Fruit fly (Drosophila melanogaster) whole organism, embryonic: Measurements from ENCODE around the gene CG13671.

Source experiments
- Abd-B ChIP-seq: fragments of 200-800 bp; sonication (Bioruptor generic); optimal IDR thresholded peaks from 2 replicates; lab custom pipeline; 2018; ENCODE audit warnings: missing biosample characterization, mild to moderate bottlenecking, missing genetic modification characterization, moderate library complexity
- Adf1 ChIP-seq: fragments of 200-800 bp; sonication (Bioruptor generic); IDR thresholded peaks from 2 replicates; pipeline ENCODE4 v1.3.6; 2022; ENCODE audit warnings: missing biosample characterization, missing genetic modification characterization
- Atf6 ChIP-seq: fragments of 200-800 bp; sonication (Bioruptor generic); IDR thresholded peaks from 2 replicates; pipeline ENCODE4 v1.3.6; 2022; ENCODE audit warnings: missing biosample characterization, missing genetic modification characterization
- Blimp-1 ChIP-seq: fragments of 200-800 bp; sonication (Bioruptor generic); optimal IDR thresholded peaks from 3 replicates; lab custom pipeline; 2018; ENCODE audit warnings: missing biosample characterization, missing genetic modification characterization, mild to moderate bottlenecking, moderate library complexity, missing genetic modification reagents
- CG10209 ChIP-seq: fragments of 200-800 bp; sonication (Bioruptor generic); optimal IDR thresholded peaks from 3 replicates; lab custom pipeline; 2017; ENCODE audit warnings: missing biosample characterization, mild to moderate bottlenecking, missing genetic modification characterization, missing genetic modification reagents
- CG10274 ChIP-seq: fragments of 200-800 bp; sonication (Bioruptor generic); optimal IDR thresholded peaks from 3 replicates; lab custom pipeline; 2017; ENCODE audit warnings: missing biosample characterization, mild to moderate bottlenecking, missing genetic modification characterization
- CG10366 ChIP-seq: fragments of 200-800 bp; sonication (Bioruptor generic); IDR thresholded peaks from 2 replicates; pipeline ENCODE4 v1.3.6; 2022; ENCODE audit warnings: missing biosample characterization, missing genetic modification characterization
- CG10959 ChIP-seq: fragments of 200-800 bp; sonication (Bioruptor generic); IDR thresholded peaks from 2 replicates; pipeline ENCODE4 v1.3.6; 2022; ENCODE audit warnings: missing biosample characterization, missing genetic modification characterization
- CG12236 ChIP-seq: fragments of 200-800 bp; sonication (Bioruptor generic); optimal IDR thresholded peaks from 2 replicates; lab custom pipeline; 2016; ENCODE audit warnings: missing biosample characterization, missing genetic modification characterization
- CG13287 ChIP-seq: fragments of 200-800 bp; sonication (Bioruptor generic); IDR thresholded peaks from 2 replicates; pipeline ENCODE4 v1.3.6; 2022; ENCODE audit warnings: missing biosample characterization, missing genetic modification characterization; ENCODE audit not compliant: partially characterized antibody
- CG14710 ChIP-seq: fragments of 200-800 bp; sonication (Bioruptor generic); optimal IDR thresholded peaks from 3 replicates; lab custom pipeline; 2019; ENCODE audit warnings: missing biosample characterization, mild to moderate bottlenecking, missing genetic modification characterization, moderate library complexity
- CG17328 ChIP-seq: fragments of 200-800 bp; sonication (Bioruptor generic); IDR thresholded peaks from 2 replicates; pipeline ENCODE4 v1.3.6; 2022; ENCODE audit warnings: missing biosample characterization, missing genetic modification characterization
- CG17802 ChIP-seq: fragments of 200-800 bp; sonication (Bioruptor generic); optimal IDR thresholded peaks from 2 replicates; lab custom pipeline; 2018; ENCODE audit warnings: missing biosample characterization, mild to moderate bottlenecking, missing genetic modification characterization, moderate library complexity
- CG17829 ChIP-seq: fragments of 200-800 bp; optimal IDR thresholded peaks from 2 replicates; lab custom pipeline; 2019; ENCODE audit warnings: missing biosample characterization, mild to moderate bottlenecking, missing genetic modification characterization, moderate library complexity
- CG1832 ChIP-seq: fragments of 200-800 bp; sonication (Bioruptor generic); optimal IDR thresholded peaks from 2 replicates; lab custom pipeline; 2017; ENCODE audit warnings: missing biosample characterization, mild to moderate bottlenecking, missing genetic modification characterization, inconsistent platforms
- CG18599 ChIP-seq: fragments of 200-800 bp; sonication (Bioruptor generic); optimal IDR thresholded peaks from 3 replicates; lab custom pipeline; 2017; ENCODE audit warnings: missing biosample characterization, missing genetic modification characterization, mild to moderate bottlenecking, moderate library complexity, missing genetic modification reagents
- CG2712 ChIP-seq: fragments of 200-800 bp; optimal IDR thresholded peaks from 3 replicates; lab custom pipeline; 2019; ENCODE audit warnings: missing biosample characterization, mild to moderate bottlenecking, missing genetic modification characterization, moderate library complexity
- CG3847 ChIP-seq: fragments of 200-800 bp; sonication (Bioruptor generic); IDR thresholded peaks from 2 replicates; pipeline ENCODE4 v1.3.6; 2022; ENCODE audit warnings: missing biosample characterization, missing genetic modification characterization
- CG7963 ChIP-seq: fragments of 200-800 bp; sonication (Bioruptor generic); IDR thresholded peaks from 3 replicates; pipeline ENCODE4 v1.3.6; 2022; ENCODE audit warnings: missing biosample characterization, missing genetic modification characterization; ENCODE audit not compliant: partially characterized antibody
- Camta ChIP-seq: fragments of 200-800 bp; sonication (Bioruptor generic); optimal IDR thresholded peaks from 2 replicates; lab custom pipeline; 2016; ENCODE audit warnings: missing biosample characterization, missing genetic modification characterization
- Max ChIP-seq: fragments of 200-800 bp; sonication (Bioruptor generic); optimal IDR thresholded peaks from 2 replicates; lab custom pipeline; 2016; ENCODE audit warnings: missing biosample characterization, mild to moderate bottlenecking, missing genetic modification characterization
- Scr ChIP-seq: fragments of 200-800 bp; sonication (Bioruptor generic); IDR thresholded peaks from 2 replicates; pipeline ENCODE4 v1.3.6; 2022; ENCODE audit warnings: missing biosample characterization, missing genetic modification characterization; ENCODE audit not compliant: partially characterized antibody
- Ssrp ChIP-seq: fragments of 200-800 bp; sonication (Bioruptor generic); optimal IDR thresholded peaks from 2 replicates; lab custom pipeline; 2018; ENCODE audit warnings: missing biosample characterization, mild to moderate bottlenecking, missing genetic modification characterization, moderate library complexity
- Tbp ChIP-seq: fragments of >200 bp; optimal IDR thresholded peaks from 2 replicates; lab custom pipeline; 2018; ENCODE audit warnings: missing biosample characterization, missing genetic modification characterization
- cas ChIP-seq: fragments of 200-800 bp; sonication (Bioruptor generic); IDR thresholded peaks from 2 replicates; pipeline ENCODE4 v1.3.6; 2022; ENCODE audit warnings: missing biosample characterization, missing genetic modification characterization
- cg ChIP-seq: fragments of 200-800 bp; sonication (Bioruptor generic); optimal IDR thresholded peaks from 3 replicates; lab custom pipeline; 2019; ENCODE audit warnings: missing biosample characterization, mild to moderate bottlenecking, missing genetic modification characterization, moderate library complexity
- chm ChIP-seq: fragments of 200-800 bp; sonication (Bioruptor generic); IDR thresholded peaks from 2 replicates; pipeline ENCODE4 v1.3.6; 2022; ENCODE audit warnings: missing biosample characterization, missing genetic modification characterization
- ci ChIP-seq: fragments of 200-800 bp; sonication (Bioruptor generic); IDR thresholded peaks from 3 replicates; pipeline ENCODE4 v1.3.6; 2022; ENCODE audit warnings: missing biosample characterization, missing genetic modification characterization
- crp ChIP-seq, 2 experiments: fragments of 200-800 bp; sonication (Bioruptor generic); optimal IDR thresholded peaks; 2 replicates in 1 of 2; 3 replicates in 1 of 2; lab custom pipeline; 2017; ENCODE audit warnings: missing biosample characterization in 2 of 2, missing genetic modification characterization in 2 of 2, mild to moderate bottlenecking in 1 of 2, moderate library complexity in 1 of 2
- eyg ChIP-seq: fragments of 200-800 bp; sonication (Bioruptor generic); optimal IDR thresholded peaks from 3 replicates; lab custom pipeline; 2016; ENCODE audit warnings: missing biosample characterization, missing genetic modification characterization
- gce ChIP-seq: fragments of 200-800 bp; sonication (Bioruptor generic); IDR thresholded peaks from 3 replicates; pipeline ENCODE4 v1.3.6; 2022; ENCODE audit warnings: missing biosample characterization, missing genetic modification characterization
- gro ChIP-seq: fragments of 200-800 bp; sonication (Bioruptor generic); optimal IDR thresholded peaks from 2 replicates; lab custom pipeline; 2016; ENCODE audit warnings: missing biosample characterization, missing genetic modification characterization
- insv ChIP-seq, 2 experiments: fragments of 200-800 bp; sonication (Bioruptor generic); optimal IDR thresholded peaks; 3 replicates each; lab custom pipeline; 2016 to 2018; ENCODE audit warnings: missing biosample characterization in 2 of 2, missing genetic modification characterization in 2 of 2
- kah ChIP-seq: fragments of 200-800 bp; sonication (Bioruptor generic); optimal IDR thresholded peaks from 2 replicates; lab custom pipeline; 2018; ENCODE audit warnings: missing biosample characterization, mild to moderate bottlenecking, missing genetic modification characterization
- kay ChIP-seq: fragments of 200-800 bp; sonication (Bioruptor generic); optimal IDR thresholded peaks from 2 replicates; lab custom pipeline; 2016; ENCODE audit warnings: missing biosample characterization, missing genetic modification characterization
- nom ChIP-seq: fragments of 200-800 bp; sonication (Bioruptor generic); optimal IDR thresholded peaks from 2 replicates; lab custom pipeline; 2017; ENCODE audit warnings: missing biosample characterization, missing genetic modification characterization, mild to moderate bottlenecking, moderate library complexity, missing genetic modification reagents
- pb ChIP-seq: fragments of 200-800 bp; sonication (Bioruptor generic); optimal IDR thresholded peaks from 3 replicates; lab custom pipeline; 2016; ENCODE audit warnings: missing biosample characterization, missing genetic modification characterization
- pum ChIP-seq: fragments of 200-800 bp; sonication (Bioruptor generic); optimal IDR thresholded peaks from 2 replicates; lab custom pipeline; 2016; ENCODE audit warnings: missing biosample characterization, missing genetic modification characterization
- pzg ChIP-seq: fragments of 200-800 bp; sonication (Bioruptor generic); optimal IDR thresholded peaks from 3 replicates; lab custom pipeline; 2018; ENCODE audit warnings: missing biosample characterization, mild to moderate bottlenecking, missing genetic modification characterization, moderate library complexity
- repo ChIP-seq: fragments of 200-800 bp; sonication (Bioruptor generic); optimal IDR thresholded peaks from 2 replicates; lab custom pipeline; 2016; ENCODE audit warnings: missing biosample characterization, missing genetic modification characterization
- sug ChIP-seq: fragments of 200-800 bp; optimal IDR thresholded peaks from 2 replicates; lab custom pipeline; 2019; ENCODE audit warnings: missing biosample characterization, mild to moderate bottlenecking, missing genetic modification characterization, moderate library complexity
- tap ChIP-seq: fragments of 200-800 bp; optimal IDR thresholded peaks from 3 replicates; lab custom pipeline; 2019; ENCODE audit warnings: missing biosample characterization, mild to moderate bottlenecking, missing genetic modification characterization, moderate library complexity
- tgo ChIP-seq: fragments of 200-800 bp; sonication (Bioruptor generic); IDR thresholded peaks from 3 replicates; pipeline ENCODE4 v1.3.6; 2022; ENCODE audit warnings: missing biosample characterization, missing genetic modification characterization
- tio ChIP-seq: fragments of 200-800 bp; sonication (Bioruptor generic); optimal IDR thresholded peaks from 2 replicates; lab custom pipeline; 2017; ENCODE audit warnings: missing biosample characterization, missing genetic modification characterization, inconsistent platforms
- toy ChIP-seq: fragments of 200-800 bp; sonication (Bioruptor generic); IDR thresholded peaks from 2 replicates; pipeline ENCODE4 v1.3.6; 2022; ENCODE audit warnings: missing biosample characterization, missing genetic modification characterization
- ttk ChIP-seq: fragments of 200-800 bp; sonication (Bioruptor generic); IDR thresholded peaks from 2 replicates; pipeline ENCODE4 v2.1.2; 2022; ENCODE audit warnings: missing biosample characterization, missing genetic modification characterization

The CG13671 gene

DNA sequence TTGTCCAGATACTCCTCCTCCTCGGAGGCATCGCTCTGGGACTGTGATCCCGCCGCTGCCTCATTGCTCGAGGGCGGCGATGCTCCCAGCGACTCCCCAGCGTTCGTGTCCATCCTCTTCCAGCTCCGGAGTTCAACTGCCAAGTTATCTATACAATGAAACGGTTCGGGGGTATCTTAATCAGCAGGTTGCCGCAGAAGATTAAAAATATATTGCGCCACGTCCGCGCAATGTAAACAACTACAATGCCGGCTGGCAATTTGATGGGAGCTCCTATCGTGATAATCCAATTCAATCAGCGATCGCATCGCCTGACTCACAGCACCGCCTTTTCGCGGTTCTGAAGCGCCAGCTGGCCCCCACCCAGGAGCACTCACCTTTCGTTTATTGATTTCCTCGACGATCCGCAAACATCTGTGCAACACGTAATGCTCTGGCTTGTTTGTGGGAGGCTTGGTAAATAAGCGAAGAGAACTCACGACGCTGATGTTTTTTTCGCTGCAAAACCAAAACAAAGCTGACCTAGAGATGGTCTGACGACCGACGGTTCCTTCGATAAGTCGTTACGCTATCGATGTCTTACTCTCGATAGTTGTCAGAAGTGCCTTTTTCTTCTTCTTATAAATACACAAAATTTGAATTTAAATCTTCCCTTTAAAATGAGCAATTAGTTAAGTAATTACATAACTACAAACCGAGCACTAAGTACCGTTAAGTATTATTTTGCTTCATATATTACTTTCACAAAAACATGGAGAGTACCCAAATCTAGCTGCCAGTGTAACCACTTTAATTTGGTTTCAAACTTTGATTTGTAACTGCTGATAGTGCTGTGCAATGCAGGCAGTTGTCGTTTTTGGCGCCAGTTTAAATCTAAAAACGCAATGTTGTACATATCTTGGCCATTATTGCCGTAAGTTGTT is 10.3 kb upstream of the CG13671 start, which contains the start of gene cert (continued):
- no peak for TF ChIP-seq eyg
- peak; percentile 26 for TF ChIP-seq nom (GFP tag; lab: Kevin White, UChicago)
- no peak for TF ChIP-seq CG10209 (GFP tag; lab: Kevin White, UChicago)
- TF ChIP-seq Adf1 (GFP tag; lab: Robert Waterston, UW) = peak; percentile 17
- no peak for TF ChIP-seq ci (GFP tag; lab: Robert Waterston, UW)
- no peak for TF ChIP-seq Camta
- TF ChIP-seq Atf6 (GFP tag; lab: Robert Waterston, UW) = 0 out of 2 replicates have a peak, but pooled peaks have one; percentile 14
- TF ChIP-seq cg (GFP tag; lab: Kevin White, UChicago) = no peak
- peak; percentile 94 for TF ChIP-seq kah (GFP tag; lab: Kevin White, UChicago)
- TF ChIP-seq tgo (GFP tag; lab: Robert Waterston, UW) = no peak

- TF ChIP-seq gce (GFP tag; lab: Robert Waterston, UW) (no peak), Abd-B (no peak), toy (GFP tag; lab: Robert Waterston, UW) (no peak), Blimp-1 (GFP tag; lab: Kevin White, UChicago) (no peak), repo (GFP tag; lab: Kevin White, UChicago) (no peak), tap (no peak), sug (tag; lab: Kevin White, UChicago) (no peak), CG10959 (GFP tag; lab: Robert Waterston, UW) (no peak), CG1832 (no peak), CG17829 (no peak)
- TF ChIP-seq, all 482 proteins: peak for 0
These were observed 4.6 kb upstream of the CG13671 start, which contains the start of gene CG7201 for dm6 chr3L:8295227-8295626. Gene CG7201, minus strand, starts transcription at chr3L:8295327.

- TF ChIP-seq pum (GFP tag; lab: Kevin White, UChicago) (no peak), crp (GFP tag; optimal IDR thresholded peaks at IDR 0.05; lab: Kevin White, UChicago) (peak; percentile 24 to 89), CG2712 (tag; lab: Kevin White, UChicago) (peak; percentile 20), tio (GFP tag; lab: Kevin White, UChicago) (no peak), CG7963 (GFP tag; lab: Robert Waterston, UW) (peak; percentile 65; the same call in 2 of the 3 replicates), Tbp (no peak), CG17328 (GFP tag; lab: Robert Waterston, UW) (no peak), CG12236 (no peak), CG17802 (tag; lab: Kevin White, UChicago) (no peak), chm (GFP tag; lab: Robert Waterston, UW) (no peak), CG13287 (GFP tag; lab: Robert Waterston, UW) (peak; percentile 97), CG14710 (tag; lab: Kevin White, UChicago) (peak; percentile 93), CG3847 (GFP tag; lab: Robert Waterston, UW) (no peak), cas (GFP tag; lab: Robert Waterston, UW) (no peak), Max (no peak), pb (GFP tag; lab: Kevin White, UChicago) (no peak), CG10366 (GFP tag; lab: Robert Waterston, UW) (no peak), Ssrp (tag; lab: Kevin White, UChicago) (no peak), kay (GFP tag; lab: Kevin White, UChicago) (no peak), CG18599 (GFP tag; lab: Kevin White, UChicago) (no peak), CG10274 (no peak), ttk (GFP tag; lab: Robert Waterston, UW) (no peak), Scr (GFP tag; lab: Robert Waterston, UW) (peak; percentile 94), gro (GFP tag; lab: Kevin White, UChicago) (no peak), insv (GFP tag; optimal IDR thresholded peaks at IDR 0.05; lab: Kevin White, UChicago) (no peak), pzg (GFP tag; lab: Kevin White, UChicago) (peak; percentile 53)
These were observed 2.9 kb upstream of the CG13671 start, which contains the start of gene Rab19 for dm6 chr3L:8296941-8297340. Gene Rab19, plus strand, starts transcription at chr3L:8297018.
